Fruit fly (Drosophila melanogaster) whole organism, embryonic: Measurements from ENCODE around the gene CG31793.

ENCODE experiments used
- B-H2 ChIP-seq: fragments of 200-800 bp; sonication (Bioruptor generic); optimal IDR thresholded peaks from 2 replicates; lab custom pipeline; 2018; ENCODE audit warnings: missing biosample characterization, mild to moderate bottlenecking, missing genetic modification characterization
- CG10267 ChIP-seq: fragments of 200-800 bp; sonication (Bioruptor generic); optimal IDR thresholded peaks from 2 replicates; lab custom pipeline; 2018; ENCODE audit warnings: missing biosample characterization, mild to moderate bottlenecking, missing genetic modification characterization, moderate library complexity
- CG11085 ChIP-seq: fragments of 200-800 bp; sonication (Bioruptor generic); IDR thresholded peaks from 2 replicates; pipeline ENCODE4 v1.3.6; 2022; ENCODE audit warnings: missing biosample characterization, missing genetic modification characterization
- CG14965 ChIP-seq: fragments of 200-800 bp; sonication (Bioruptor generic); optimal IDR thresholded peaks from 2 replicates; lab custom pipeline; 2016; ENCODE audit warnings: missing biosample characterization, missing genetic modification characterization, borderline replicate concordance
- CG15479 ChIP-seq: fragments of 200-800 bp; sonication (Bioruptor generic); optimal IDR thresholded peaks from 3 replicates; lab custom pipeline; 2019; ENCODE audit warnings: missing biosample characterization, mild to moderate bottlenecking, missing genetic modification characterization, moderate library complexity
- CG1602 ChIP-seq: fragments of 200-800 bp; sonication (Bioruptor generic); optimal IDR thresholded peaks from 3 replicates; lab custom pipeline; 2016; ENCODE audit warnings: missing biosample characterization, missing genetic modification characterization
- CG17385 ChIP-seq: fragments of 200-800 bp; sonication (Bioruptor generic); optimal IDR thresholded peaks from 3 replicates; lab custom pipeline; 2018; ENCODE audit warnings: missing biosample characterization, mild to moderate bottlenecking, missing genetic modification characterization
- CG1792 ChIP-seq: fragments of 200-800 bp; sonication (Bioruptor generic); optimal IDR thresholded peaks from 2 replicates; lab custom pipeline; 2016; ENCODE audit warnings: missing biosample characterization, missing genetic modification characterization
- CG18619 ChIP-seq: fragments of 200-800 bp; sonication (Bioruptor generic); optimal IDR thresholded peaks from 3 replicates; lab custom pipeline; 2017; ENCODE audit warnings: missing biosample characterization, mild to moderate bottlenecking, missing genetic modification characterization
- CG2120 ChIP-seq: fragments of 200-800 bp; sonication (Bioruptor generic); optimal IDR thresholded peaks from 3 replicates; lab custom pipeline; 2016; ENCODE audit warnings: missing biosample characterization, missing genetic modification characterization
- CG4328 ChIP-seq: fragments of 200-800 bp; sonication (Bioruptor generic); optimal IDR thresholded peaks from 3 replicates; lab custom pipeline; 2017; ENCODE audit warnings: missing biosample characterization, missing genetic modification reagents, missing genetic modification characterization
- CG6254 ChIP-seq: fragments of 200-800 bp; sonication (Bioruptor generic); optimal IDR thresholded peaks from 3 replicates; lab custom pipeline; 2017; ENCODE audit warnings: mild to moderate bottlenecking, missing biosample characterization, missing genetic modification reagents, missing genetic modification characterization
- CG6689 ChIP-seq: fragments of 200-800 bp; sonication (Bioruptor generic); IDR thresholded peaks from 2 replicates; pipeline ENCODE4 v1.3.6; 2022; ENCODE audit warnings: missing biosample characterization, missing genetic modification characterization
- CG7556 ChIP-seq: fragments of 200-800 bp; sonication (Bioruptor generic); optimal IDR thresholded peaks from 2 replicates; lab custom pipeline; 2017; ENCODE audit warnings: missing biosample characterization, mild to moderate bottlenecking, missing genetic modification characterization
- CG9215 ChIP-seq: fragments of 200-800 bp; sonication (Bioruptor generic); IDR thresholded peaks from 2 replicates; pipeline ENCODE4 v1.3.6; 2022; ENCODE audit warnings: missing biosample characterization, missing genetic modification characterization
- CG9437 ChIP-seq: fragments of 200-800 bp; sonication (Bioruptor generic); optimal IDR thresholded peaks from 2 replicates; lab custom pipeline; 2018; ENCODE audit warnings: missing biosample characterization, mild to moderate bottlenecking, missing genetic modification characterization
- CTCF ChIP-seq: fragments of 200-800 bp; sonication (Bioruptor generic); optimal IDR thresholded peaks from 2 replicates; lab custom pipeline; 2017; ENCODE audit warnings: missing biosample characterization, mild to moderate bottlenecking, missing genetic modification characterization, moderate library complexity
- Dbx ChIP-seq: fragments of 200-800 bp; sonication (Bioruptor generic); IDR thresholded peaks from 3 replicates; pipeline ENCODE4 v1.3.6; 2022; ENCODE audit warnings: missing biosample characterization, missing genetic modification characterization
- Mrtf ChIP-seq: fragments of 200-800 bp; sonication (Bioruptor generic); IDR thresholded peaks from 3 replicates; pipeline ENCODE4 v1.3.6; 2022; ENCODE audit warnings: missing biosample characterization, missing genetic modification characterization
- Nf-YC ChIP-seq: fragments of 200-800 bp; optimal IDR thresholded peaks from 3 replicates; lab custom pipeline; 2019; ENCODE audit warnings: missing biosample characterization, mild to moderate bottlenecking, missing genetic modification characterization, moderate library complexity
- Oli ChIP-seq: fragments of 200-800 bp; sonication (Bioruptor generic); optimal IDR thresholded peaks from 2 replicates; lab custom pipeline; 2018; ENCODE audit warnings: missing biosample characterization, mild to moderate bottlenecking, missing genetic modification characterization, moderate library complexity
- Side ChIP-seq: fragments of 200-800 bp; sonication (Bioruptor generic); optimal IDR thresholded peaks from 2 replicates; lab custom pipeline; 2016; ENCODE audit warnings: missing biosample characterization, missing genetic modification characterization
- Sox102F ChIP-seq: fragments of 200-800 bp; sonication (Bioruptor generic); optimal IDR thresholded peaks from 2 replicates; lab custom pipeline; 2018; ENCODE audit warnings: missing biosample characterization, mild to moderate bottlenecking, missing genetic modification characterization, moderate library complexity
- Stat92E ChIP-seq, 3 experiments: fragments of >200 bp in 2 of 3; fragments of 200-800 bp in 1 of 3; sonication (Bioruptor generic) in 1 of 3; optimal IDR thresholded peaks; 2 replicates each; lab custom pipeline; 2017 to 2019; ENCODE audit warnings: missing biosample characterization in 3 of 3, missing genetic modification characterization in 3 of 3, mild to moderate bottlenecking in 1 of 3, moderate library complexity in 1 of 3
- Trl ChIP-seq, 3 experiments: fragments of >200 bp in 2 of 3; fragments of 200-800 bp in 1 of 3; sonication (Bioruptor generic) in 1 of 3; optimal IDR thresholded peaks; 2 replicates in 1 of 3; 3 replicates in 2 of 3; lab custom pipeline; 2016 to 2017; ENCODE audit warnings: missing biosample characterization in 1 of 3, missing genetic modification characterization in 1 of 3
- Xrp1 ChIP-seq: fragments of 200-800 bp; sonication (Bioruptor generic); IDR thresholded peaks from 2 replicates; pipeline ENCODE4 v1.3.6; 2022; ENCODE audit warnings: missing biosample characterization, missing genetic modification characterization
- ab ChIP-seq: fragments of 200-800 bp; sonication (Bioruptor generic); optimal IDR thresholded peaks from 2 replicates; lab custom pipeline; 2016; ENCODE audit warnings: missing biosample characterization, missing genetic modification characterization
- bbx ChIP-seq: fragments of 200-800 bp; sonication (Bioruptor generic); IDR thresholded peaks from 2 replicates; pipeline ENCODE4 v1.3.6; 2022; ENCODE audit warnings: missing biosample characterization, missing genetic modification characterization; ENCODE audit not compliant: partially characterized antibody
- bowl ChIP-seq: fragments of 200-800 bp; sonication (Bioruptor generic); IDR thresholded peaks from 2 replicates; pipeline ENCODE4 v1.3.6; 2022; ENCODE audit warnings: missing biosample characterization, missing genetic modification characterization
- cas ChIP-seq: fragments of 200-800 bp; sonication (Bioruptor generic); IDR thresholded peaks from 2 replicates; pipeline ENCODE4 v1.3.6; 2022; ENCODE audit warnings: missing biosample characterization, missing genetic modification characterization
- chinmo ChIP-seq: fragments of 200-800 bp; sonication (Bioruptor generic); IDR thresholded peaks from 4 replicates; pipeline ENCODE4 v1.3.6; 2022; ENCODE audit warnings: missing biosample characterization, missing genetic modification characterization; ENCODE audit not compliant: partially characterized antibody
- chm ChIP-seq: fragments of 200-800 bp; sonication (Bioruptor generic); IDR thresholded peaks from 2 replicates; pipeline ENCODE4 v1.3.6; 2022; ENCODE audit warnings: missing biosample characterization, missing genetic modification characterization
- crol ChIP-seq: fragments of 200-800 bp; sonication (Bioruptor generic); IDR thresholded peaks from 2 replicates; pipeline ENCODE4 v1.3.6; 2022; ENCODE audit warnings: missing biosample characterization, missing genetic modification characterization
- crp ChIP-seq, 2 experiments: fragments of 200-800 bp; sonication (Bioruptor generic); optimal IDR thresholded peaks; 2 replicates in 1 of 2; 3 replicates in 1 of 2; lab custom pipeline; 2017; ENCODE audit warnings: missing biosample characterization in 2 of 2, missing genetic modification characterization in 2 of 2, mild to moderate bottlenecking in 1 of 2, moderate library complexity in 1 of 2
- exex ChIP-seq: fragments of 200-800 bp; sonication (Bioruptor generic); optimal IDR thresholded peaks from 4 replicates; lab custom pipeline; 2018; ENCODE audit warnings: missing biosample characterization, mild to moderate bottlenecking, missing genetic modification characterization, moderate library complexity
- fru ChIP-seq: fragments of >200 bp; optimal IDR thresholded peaks from 2 replicates; lab custom pipeline; 2017
- ftz-f1 ChIP-seq: fragments of 200-800 bp; sonication (Bioruptor generic); optimal IDR thresholded peaks from 2 replicates; lab custom pipeline; 2016; ENCODE audit warnings: missing biosample characterization, missing genetic modification characterization
- hbn ChIP-seq: fragments of 200-800 bp; sonication (Bioruptor generic); IDR thresholded peaks from 2 replicates; pipeline ENCODE4 v1.3.6; 2022; ENCODE audit warnings: missing biosample characterization, missing genetic modification characterization; ENCODE audit not compliant: partially characterized antibody
- ken ChIP-seq: fragments of 200-800 bp; sonication (Bioruptor generic); IDR thresholded peaks from 3 replicates; pipeline ENCODE4 v1.3.6; 2022; ENCODE audit warnings: missing biosample characterization, missing genetic modification characterization
- lilli ChIP-seq: fragments of 200-800 bp; sonication (Bioruptor generic); optimal IDR thresholded peaks from 3 replicates; lab custom pipeline; 2016; ENCODE audit warnings: missing biosample characterization, missing genetic modification characterization
- odd ChIP-seq: fragments of 200-800 bp; sonication (Bioruptor generic); optimal IDR thresholded peaks from 2 replicates; lab custom pipeline; 2017; ENCODE audit warnings: missing biosample characterization, mild to moderate bottlenecking, missing genetic modification characterization
- pita ChIP-seq: fragments of 200-800 bp; sonication (Bioruptor generic); optimal IDR thresholded peaks from 2 replicates; lab custom pipeline; 2017; ENCODE audit warnings: missing biosample characterization, mild to moderate bottlenecking, missing genetic modification characterization
- ranshi ChIP-seq: fragments of 200-800 bp; sonication (Bioruptor generic); IDR thresholded peaks from 2 replicates; pipeline ENCODE4 v1.3.6; 2022; ENCODE audit warnings: missing biosample characterization, missing genetic modification characterization
- shn ChIP-seq: fragments of 200-800 bp; sonication (Bioruptor generic); optimal IDR thresholded peaks from 3 replicates; lab custom pipeline; 2016; ENCODE audit warnings: missing biosample characterization, missing genetic modification characterization
- tap ChIP-seq: fragments of 200-800 bp; optimal IDR thresholded peaks from 3 replicates; lab custom pipeline; 2019; ENCODE audit warnings: missing biosample characterization, mild to moderate bottlenecking, missing genetic modification characterization, moderate library complexity
- twi ChIP-seq: fragments of 200-800 bp; optimal IDR thresholded peaks from 2 replicates; lab custom pipeline; 2019; ENCODE audit warnings: missing biosample characterization, mild to moderate bottlenecking, missing genetic modification characterization, moderate library complexity
- unpg ChIP-seq: fragments of 200-800 bp; sonication (Bioruptor generic); optimal IDR thresholded peaks from 3 replicates; lab custom pipeline; 2018; ENCODE audit warnings: missing biosample characterization, mild to moderate bottlenecking, missing genetic modification characterization, moderate library complexity
- wek ChIP-seq: fragments of 200-800 bp; sonication (Bioruptor generic); optimal IDR thresholded peaks from 3 replicates; lab custom pipeline; 2018; ENCODE audit warnings: missing biosample characterization, mild to moderate bottlenecking, missing genetic modification characterization, moderate library complexity
- zen2 ChIP-seq: fragments of 200-800 bp; sonication (Bioruptor generic); IDR thresholded peaks from 3 replicates; pipeline ENCODE4 v1.3.6; 2022; ENCODE audit warnings: missing biosample characterization, missing genetic modification characterization; ENCODE audit not compliant: partially characterized antibody

The CG31793 gene

DNA sequence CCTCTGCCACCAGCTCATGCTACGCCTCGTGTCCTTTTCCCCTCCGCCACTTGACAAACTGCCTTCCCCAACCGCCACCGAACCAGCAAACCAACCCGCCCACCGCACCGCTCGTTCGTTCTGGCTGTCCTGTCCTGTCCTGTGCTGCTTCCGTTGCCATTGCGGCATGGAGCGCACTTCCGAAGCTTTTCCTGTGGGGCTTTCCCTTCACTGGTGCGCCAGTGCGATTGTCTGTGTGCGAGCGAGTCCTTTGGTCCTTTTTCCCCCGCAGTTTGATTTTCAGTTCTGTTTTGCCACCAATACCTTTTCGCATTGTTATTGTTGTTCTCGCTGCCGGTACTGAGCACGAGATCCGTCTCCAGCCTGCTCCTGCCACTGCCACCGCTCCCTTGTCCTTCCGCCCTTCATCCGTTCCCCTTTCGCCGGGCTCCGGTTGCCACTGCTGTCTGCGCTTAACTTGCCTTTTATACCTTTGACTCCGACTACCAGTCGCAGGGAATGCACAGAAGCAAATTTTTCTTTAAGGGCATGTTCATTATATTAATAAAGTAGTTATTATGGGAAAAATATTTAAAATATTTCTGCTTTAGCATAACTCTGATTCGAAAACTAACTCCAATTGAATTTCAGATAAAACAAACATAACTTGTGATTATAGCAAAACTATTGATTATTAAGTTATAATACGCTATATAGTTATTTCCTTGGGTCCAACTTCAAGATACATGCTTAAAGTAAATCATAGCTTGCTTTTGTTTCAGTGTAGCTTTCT lies 21.0 kb downstream of the CG31793 start (continued):
- TF ChIP-seq odd (peak; percentile 58), bowl (GFP tag; lab: Robert Waterston, UW) (no peak), hbn (GFP tag; lab: Robert Waterston, UW) (no peak), CG17385 (GFP tag; lab: Kevin White, UChicago) (peak; percentile 76), CG7556 (GFP tag; lab: Kevin White, UChicago) (peak; percentile 94), CG11085 (GFP tag; lab: Robert Waterston, UW) (no peak), CG9437 (GFP tag; lab: Kevin White, UChicago) (peak; percentile 62), crp (GFP tag; optimal IDR thresholded peaks at IDR 0.05; lab: Kevin White, UChicago) (peak in 1 of 2 experiments; percentile 15), Sox102F (peak; percentile 75), twi (tag; lab: Kevin White, UChicago) (peak; percentile 24), ranshi (0 out of 2 replicates have a peak, but pooled peaks have one; percentile 6), CG6254 (GFP tag; lab: Kevin White, UChicago) (peak; percentile 4), CG18619 (peak; percentile 70), Oli (tag; lab: Kevin White, UChicago) (peak; percentile 80), Nf-YC (tag; lab: Kevin White, UChicago) (peak; percentile 66), cas (no peak), CG9215 (GFP tag; lab: Robert Waterston, UW) (peak; percentile 46; the same call in 1 of the 2 replicates), exex (tag; lab: Kevin White, UChicago) (peak; percentile 15), bbx (no peak), ken (GFP tag; lab: Robert Waterston, UW) (no peak; the same call in 2 of the 3 replicates), B-H2 (GFP tag; lab: Kevin White, UChicago) (peak; percentile 67), tap (tag; lab: Kevin White, UChicago) (peak; percentile 74), CG4328 (GFP tag; lab: Kevin White, UChicago) (peak; percentile 73), unpg (GFP tag; lab: Kevin White, UChicago) (peak; percentile 66), zen2 (GFP tag; lab: Robert Waterston, UW) (no peak), CG14965 (GFP tag; lab: Kevin White, UChicago) (no peak), wek (GFP tag; lab: Kevin White, UChicago) (no peak), fru (no peak), CG15479 (GFP tag; lab: Kevin White, UChicago) (no peak), CG10267 (tag; lab: Kevin White, UChicago) (peak; percentile 63), CG1792 (no peak), crol (GFP tag; lab: Robert Waterston, UW) (peak; percentile 90), CG1602 (GFP tag; lab: Kevin White, UChicago) (no peak), chm (GFP tag; lab: Robert Waterston, UW) (0 out of 2 replicates have a peak, but pooled peaks have one; percentile 16), Side (GFP tag; lab: Kevin White, UChicago) (no peak), pita (GFP tag; lab: Kevin White, UChicago) (no peak), ab (GFP tag; lab: Kevin White, UChicago) (no peak), Xrp1 (GFP tag; lab: Robert Waterston, UW) (peak; percentile 23; the same call in 1 of the 2 replicates), Trl (optimal IDR thresholded peaks at IDR 0.05; lab: Kevin White, UChicago) (no peak), Trl (GFP tag; optimal IDR thresholded peaks at IDR 0.05; lab: Kevin White, UChicago) (no peak), ftz-f1 (GFP tag; lab: Kevin White, UChicago) (no peak), CTCF (no peak), Stat92E (GFP tag; optimal IDR thresholded peaks at IDR 0.05; lab: Kevin White, UChicago) (no peak), chinmo (0 out of 4 replicates have a peak, but pooled peaks have one; percentile 38), shn (GFP tag; lab: Kevin White, UChicago) (no peak), CG6689 (GFP tag; lab: Robert Waterston, UW) (peak; percentile 73), lilli (GFP tag; lab: Kevin White, UChicago) (peak; percentile 50), CG2120 (GFP tag; lab: Kevin White, UChicago) (peak; percentile 75), Dbx (peak; percentile 45; the same call in 1 of the 3 replicates), Mrtf (GFP tag; lab: Robert Waterston, UW) (no peak)
